Worm (Caenorhabditis elegans) whole organism, L3 larva: ENCODE data around the gene srw-71.

Experiments
- ZK546.5 ChIP-seq: sonication (generic microtip); optimal IDR thresholded peaks from 2 replicates; lab custom pipeline; 2017; ENCODE audit warnings: missing biosample characterization, missing genetic modification characterization
- lin-39 ChIP-seq: fragments of 150-350 bp; optimal IDR thresholded peaks from 2 replicates; lab custom pipeline; 2018; ENCODE audit warnings: missing biosample characterization, missing genetic modification reagents, missing genetic modification characterization

ce11 chrV:7400588-7400987 lies 30.3 kb downstream of the srw-71 start, which contains the start of gene srx-60:
- TF ChIP-seq ZK546.5 (tag; lab: Kevin White, UChicago) (no peak), lin-39 (tag; lab: Kevin White, UChicago) (no peak)
